Worm (Caenorhabditis elegans): ENCODE data around the gene ddl-1.

The ddl-1 gene

DNA sequence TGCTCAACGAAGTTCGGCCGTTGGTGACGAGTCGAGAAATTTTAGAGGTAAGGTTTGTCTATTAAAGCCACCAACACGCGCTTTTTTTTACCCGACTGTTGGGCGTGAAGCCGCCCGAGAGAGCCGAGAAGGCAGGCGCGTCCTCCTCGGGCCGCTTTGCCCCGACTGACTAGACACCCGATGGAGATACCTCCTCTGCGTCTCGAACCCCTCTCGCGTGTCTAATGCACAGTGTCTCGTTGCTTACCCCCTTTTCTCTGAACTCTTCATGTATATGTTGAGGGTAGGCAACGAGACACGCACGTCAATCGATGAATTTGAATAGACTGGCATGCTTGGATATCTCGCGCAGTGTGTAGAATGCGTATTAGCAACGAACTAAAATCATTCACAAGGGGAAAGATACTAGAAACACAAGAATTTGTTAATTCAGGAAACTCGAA, 13.6 kb upstream of the ddl-1 start (continued):
- TF ChIP-seq tbx-2 (tag; optimal IDR thresholded peaks at IDR 0.05) (peak; percentile 81), egl-13 (tag; optimal IDR thresholded peaks at IDR 0.05) (peak; percentile 78), zag-1 (tag; optimal IDR thresholded peaks at IDR 0.05) (peak; percentile 74), nhr-12 (tag; optimal IDR thresholded peaks at IDR 0.05) (no peak), sptf-1 (tag; optimal IDR thresholded peaks at IDR 0.05) (no peak), unc-62 (GFP tag; optimal IDR thresholded peaks at IDR 0.05) (no peak), ceh-88 (GFP tag; IDR thresholded peaks at IDR 0.05) (peak; percentile 85), nhr-19 (GFP tag; conservative IDR thresholded peaks at IDR 0.05) (peak; percentile 84), fkh-4 (tag; optimal IDR thresholded peaks at IDR 0.05; ENCODE audit: borderline replicate concordance) (peak; percentile 26), aly-2 (tag; optimal IDR thresholded peaks at IDR 0.05) (peak; percentile 66), zip-4 (GFP tag; optimal IDR thresholded peaks at IDR 0.05) (peak; percentile 45), ceh-90 (tag; optimal IDR thresholded peaks at IDR 0.05) (no peak), fos-1 (tag; optimal IDR thresholded peaks at IDR 0.05) (peak; percentile 84), nhr-47 (tag; optimal IDR thresholded peaks at IDR 0.05) (peak; percentile 85), unc-130 (tag; optimal IDR thresholded peaks at IDR 0.05) (peak; percentile 5), Y116A8C.19 (tag; optimal IDR thresholded peaks at IDR 0.05; ENCODE audit: borderline replicate concordance) (no peak), rnt-1 (tag; optimal IDR thresholded peaks at IDR 0.05) (peak; percentile 79), lin-15B (tag; optimal IDR thresholded peaks at IDR 0.05) (no peak), nhr-237 (tag; optimal IDR thresholded peaks at IDR 0.05) (peak; percentile 47), ces-1 (GFP tag; optimal IDR thresholded peaks at IDR 0.05) (peak; percentile 67), lin-14 (GFP tag; optimal IDR thresholded peaks at IDR 0.05) (peak; percentile 88), pag-3 (tag; optimal IDR thresholded peaks at IDR 0.05; ENCODE audit: borderline replicate concordance, insufficient read depth) (no peak), nhr-28 (tag; optimal IDR thresholded peaks at IDR 0.05) (no peak), hpl-2 (GFP tag; optimal IDR thresholded peaks at IDR 0.05) (no peak), lin-35 (GFP tag; optimal IDR thresholded peaks at IDR 0.05) (peak; percentile 75 to 77), hlh-17 (GFP tag; optimal IDR thresholded peaks at IDR 0.05; ENCODE audit: borderline replicate concordance) (no peak), ztf-11 (tag; optimal IDR thresholded peaks at IDR 0.05) (peak in 1 of 2 experiments; percentile 77), nhr-90 (tag; optimal IDR thresholded peaks at IDR 0.05; ENCODE audit: poor library complexity) (peak; percentile 82), irx-1 (tag; optimal IDR thresholded peaks at IDR 0.05) (peak; percentile 23), dsc-1 (tag; optimal IDR thresholded peaks at IDR 0.05) (peak; percentile 76), fkh-8 (tag; optimal IDR thresholded peaks at IDR 0.05) (peak; percentile 92), lir-3 (tag; optimal IDR thresholded peaks at IDR 0.05; ENCODE audit: poor library complexity) (peak; percentile 35), lin-13 (GFP tag; optimal IDR thresholded peaks at IDR 0.05) (peak; percentile 73), vab-15 (tag; optimal IDR thresholded peaks at IDR 0.05) (no peak), mdl-1 (tag; optimal IDR thresholded peaks at IDR 0.05) (peak in 1 of 2 experiments; percentile 53), unc-30 (tag; optimal IDR thresholded peaks at IDR 0.05) (no peak), jun-1 (tag; optimal IDR thresholded peaks at IDR 0.05) (peak; percentile 62), nhr-71 (tag; optimal IDR thresholded peaks at IDR 0.05) (peak; percentile 93), unc-86 (tag; optimal IDR thresholded peaks at IDR 0.05) (peak; percentile 83), C04F5.9 (tag; optimal IDR thresholded peaks at IDR 0.05) (no peak), efl-3 (GFP tag; optimal IDR thresholded peaks at IDR 0.05) (no peak), ceh-82 (tag; optimal IDR thresholded peaks at IDR 0.05) (peak; percentile 76 to 92 (median 90)), egl-27 (tag; optimal IDR thresholded peaks at IDR 0.05) (peak in 1 of 2 experiments; percentile 2), snu-23 (GFP tag; optimal IDR thresholded peaks at IDR 0.05) (peak; percentile 88), isw-1 (GFP tag; IDR thresholded peaks at IDR 0.05) (peak; percentile 75), skn-1 (tag; optimal IDR thresholded peaks at IDR 0.05) (peak; percentile 60), elt-3 (tag; optimal IDR thresholded peaks at IDR 0.05) (peak in 1 of 6 experiments; percentile 43), ceh-63 (GFP tag; optimal IDR thresholded peaks at IDR 0.05) (no peak), snpc-4 (tag; optimal IDR thresholded peaks at IDR 0.05) (peak; percentile 58), sox-4 (tag; optimal IDR thresholded peaks at IDR 0.05) (peak; percentile 48), ztf-4 (tag; optimal IDR thresholded peaks at IDR 0.05) (peak; percentile 98)

All from whole organism, L1 larva.